Worm (Caenorhabditis elegans) whole organism, L2 larva: Measurements from ENCODE around the gene str-254.

ENCODE experiments used
- ceh-82 ChIP-seq: fragments of 150-350 bp; optimal IDR thresholded peaks from 2 replicates; lab custom pipeline; 2014; ENCODE audit warnings: missing biosample characterization, missing genetic modification characterization
- elt-3 ChIP-seq: sonication (generic microtip); optimal IDR thresholded peaks from 2 replicates; lab custom pipeline; 2017; ENCODE audit warnings: missing biosample characterization, missing genetic modification characterization
- lin-13 ChIP-seq: fragments of 150-350 bp; optimal IDR thresholded peaks from 2 replicates; lab custom pipeline; 2014; ENCODE audit warnings: missing biosample characterization, missing genetic modification reagents, missing genetic modification characterization
- lsy-2 ChIP-seq, 2 experiments: fragments of 150-350 bp in 1 of 2; sonication (generic microtip) in 1 of 2; optimal IDR thresholded peaks; 2 replicates each; lab custom pipeline; 2014 to 2017; ENCODE audit warnings: missing biosample characterization in 2 of 2, missing genetic modification characterization in 2 of 2
- mdl-1 ChIP-seq, 2 experiments: fragments of 150-350 bp in 1 of 2; sonication (generic microtip) in 1 of 2; optimal IDR thresholded peaks; 2 replicates each; lab custom pipeline; 2017; ENCODE audit warnings: missing biosample characterization in 2 of 2, missing genetic modification characterization in 2 of 2
- nhr-10 ChIP-seq: sonication (generic microtip); optimal IDR thresholded peaks from 2 replicates; lab custom pipeline; 2017; ENCODE audit warnings: missing biosample characterization, missing genetic modification characterization
- nhr-12 ChIP-seq: fragments of 150-350 bp; optimal IDR thresholded peaks from 2 replicates; lab custom pipeline; 2014; ENCODE audit warnings: missing biosample characterization, missing genetic modification characterization
- nhr-237 ChIP-seq: fragments of 150-350 bp; optimal IDR thresholded peaks from 2 replicates; lab custom pipeline; 2014; ENCODE audit warnings: missing biosample characterization, missing genetic modification characterization
- nhr-25 ChIP-seq: fragments of 150-350 bp; sonication (generic microtip); optimal IDR thresholded peaks from 3 replicates; lab custom pipeline; 2014; ENCODE audit warnings: missing biosample characterization, missing genetic modification characterization
- zag-1 ChIP-seq: fragments of 150-350 bp; optimal IDR thresholded peaks from 2 replicates; lab custom pipeline; 2014; ENCODE audit warnings: missing biosample characterization, missing genetic modification characterization

DNA sequence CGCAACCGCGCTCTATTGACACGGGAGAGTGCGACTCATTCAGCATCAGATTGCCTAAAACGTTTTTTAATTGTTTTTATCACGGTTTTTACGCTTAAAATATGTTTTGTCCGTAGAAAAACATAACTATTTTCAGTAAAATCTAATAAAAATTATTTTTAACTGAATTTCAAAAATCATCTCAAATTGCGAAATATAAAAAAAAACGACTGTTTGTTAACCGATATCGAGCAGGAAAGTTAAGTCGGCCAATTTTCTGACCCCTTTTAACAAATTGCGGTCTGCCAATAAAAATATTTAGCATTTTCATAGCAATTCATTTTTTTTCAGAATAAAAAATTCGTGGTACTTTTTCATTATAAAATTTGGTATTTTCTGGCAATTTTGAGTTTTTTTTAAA lies 32.8 kb downstream of the str-254 start:
- TF ChIP-seq mdl-1 (tag; optimal IDR thresholded peaks at IDR 0.05; lab: Kevin White, UChicago) (no peak), nhr-25 (no peak), lsy-2 (tag; optimal IDR thresholded peaks at IDR 0.05; lab: Kevin White, UChicago) (no peak), nhr-12 (tag; lab: Kevin White, UChicago) (no peak), nhr-10 (no peak), zag-1 (tag; lab: Kevin White, UChicago) (no peak), nhr-237 (tag; lab: Kevin White, UChicago) (no peak), ceh-82 (tag; lab: Kevin White, UChicago) (no peak), lin-13 (GFP tag; lab: Kevin White, UChicago) (no peak), elt-3 (tag; lab: Kevin White, UChicago) (no peak)
